Worm (Caenorhabditis elegans): Measurements from ENCODE around the gene nspd-4.

DNA sequence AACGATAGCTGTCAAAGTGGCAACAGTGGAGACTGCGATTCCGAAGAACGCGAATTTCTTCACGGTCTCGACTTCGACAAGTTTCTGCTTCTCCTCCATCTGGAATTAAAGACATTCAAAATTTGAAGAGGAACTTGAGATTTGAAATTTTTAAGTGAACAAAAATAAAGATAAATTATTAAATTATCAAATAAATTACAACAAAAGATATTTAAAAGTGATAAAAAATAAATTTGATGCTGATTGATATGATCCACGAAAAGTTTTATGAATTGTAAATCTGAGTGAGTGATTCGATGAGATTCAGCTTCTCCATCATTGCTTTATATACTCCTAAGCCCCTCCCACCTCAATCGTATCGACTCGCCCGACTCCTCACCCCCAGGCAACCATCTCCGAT lies 25.1 kb downstream of the nspd-4 start, which contains the start of gene col-17:
- TF ChIP-seq klf-2 (GFP tag; conservative IDR thresholded peaks at IDR 0.05) (no peak), ztf-29 (GFP tag; IDR thresholded peaks at IDR 0.05) (no peak), med-1 (GFP tag; optimal IDR thresholded peaks at IDR 0.05; ENCODE audit: insufficient read depth) (no peak), flt-1 (GFP tag; IDR thresholded peaks at IDR 0.05) (no peak), ztf-23 (GFP tag; IDR thresholded peaks at IDR 0.05) (no peak), ref-1 (GFP tag; conservative IDR thresholded peaks at IDR 0.05) (no peak), T22C8.4 (GFP tag; IDR thresholded peaks at IDR 0.05) (no peak), tab-1 (GFP tag; IDR thresholded peaks at IDR 0.05) (no peak)
